Worm (Caenorhabditis elegans): ENCODE measurements around the gene elc-1.

Gene elc-1

DNA sequence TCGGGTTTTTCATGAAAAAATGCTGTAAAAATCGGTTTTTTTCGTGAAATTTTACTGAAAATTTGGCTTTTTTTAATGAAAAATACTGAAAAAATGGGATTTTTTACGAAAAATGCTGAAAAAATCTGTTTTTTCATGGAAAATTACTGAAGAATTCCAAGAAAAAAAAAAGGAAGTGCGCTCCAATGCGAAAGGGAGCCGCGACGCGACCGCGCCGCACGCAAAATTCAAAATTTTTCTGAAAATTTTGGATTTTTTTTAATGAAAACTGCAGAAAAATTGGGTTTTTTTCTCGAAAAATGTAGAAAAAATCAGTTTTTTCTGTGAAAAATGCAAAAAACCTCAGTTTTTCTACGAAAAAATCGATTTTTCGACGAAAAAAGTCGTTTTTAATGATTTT is 419 bp downstream of the elc-1 start:
- TF ChIP-seq ceh-63 (GFP tag; optimal IDR thresholded peaks at IDR 0.05) (no peak), nhr-19 (GFP tag; conservative IDR thresholded peaks at IDR 0.05) (no peak), fos-1 (tag; optimal IDR thresholded peaks at IDR 0.05) (no peak), lin-15B (tag; optimal IDR thresholded peaks at IDR 0.05) (no peak), egl-13 (tag; optimal IDR thresholded peaks at IDR 0.05) (no peak), nhr-47 (tag; optimal IDR thresholded peaks at IDR 0.05) (no peak), zag-1 (tag; optimal IDR thresholded peaks at IDR 0.05) (no peak), nhr-76 (tag; optimal IDR thresholded peaks at IDR 0.05) (no peak), aha-1 (tag; optimal IDR thresholded peaks at IDR 0.05) (no peak), C16A3.4 (tag; optimal IDR thresholded peaks at IDR 0.05) (no peak), lsy-2 (tag; optimal IDR thresholded peaks at IDR 0.05) (no peak), elt-3 (tag; optimal IDR thresholded peaks at IDR 0.05) (no peak), sox-4 (tag; optimal IDR thresholded peaks at IDR 0.05) (no peak), nhr-11 (tag; optimal IDR thresholded peaks at IDR 0.05) (no peak), hpl-2 (GFP tag; optimal IDR thresholded peaks at IDR 0.05) (no peak), unc-86 (tag; optimal IDR thresholded peaks at IDR 0.05) (no peak), nhr-237 (tag; optimal IDR thresholded peaks at IDR 0.05) (no peak)

DNA sequence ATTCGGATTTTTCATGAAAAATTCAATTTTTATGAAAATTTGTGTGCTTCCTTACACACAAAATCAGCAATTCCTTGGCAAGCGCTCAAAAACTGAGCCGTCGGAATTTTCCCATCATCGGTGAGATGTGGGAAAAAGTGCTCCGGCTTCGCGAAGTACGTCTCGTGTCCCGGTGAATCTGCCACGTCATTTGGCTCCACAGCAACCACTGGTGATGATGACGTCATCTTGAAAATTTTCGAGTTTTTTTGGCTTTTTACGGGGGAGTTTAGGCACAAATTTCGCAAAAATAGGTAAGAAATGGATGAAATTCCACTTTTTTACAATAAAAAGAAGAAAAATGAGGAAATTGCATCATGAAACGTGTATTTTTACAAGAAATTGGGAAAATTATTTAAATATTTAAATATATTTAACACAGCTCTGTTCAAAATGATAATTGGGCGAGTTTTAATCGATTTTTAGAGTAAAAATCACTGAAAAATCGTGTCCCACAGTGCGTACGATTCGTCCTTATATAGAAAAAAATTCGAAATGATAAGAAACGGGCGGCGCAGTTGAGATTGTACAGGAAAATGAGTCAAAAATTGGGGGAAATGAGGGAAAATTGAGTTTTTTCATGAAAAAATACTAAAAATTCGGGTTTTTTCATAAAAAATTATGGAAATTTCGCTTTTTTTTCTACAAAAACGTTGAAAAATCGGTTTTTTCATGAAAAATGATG is 2.9 kb downstream of the elc-1 start, which contains the start of gene Y82E9BR.14:
Y82E9BR.14 (minus strand) TSS at position 227 of the 724 bp plus-strand sequence.
- TF ChIP-seq ceh-88 (GFP tag; IDR thresholded peaks at IDR 0.05) (no peak), efl-1 (optimal IDR thresholded peaks at IDR 0.05) (no peak), efl-1 (GFP tag; optimal IDR thresholded peaks at IDR 0.05 in 1 of 2) (no peak), fos-1 (tag; optimal IDR thresholded peaks at IDR 0.05) (no peak)

DNA sequence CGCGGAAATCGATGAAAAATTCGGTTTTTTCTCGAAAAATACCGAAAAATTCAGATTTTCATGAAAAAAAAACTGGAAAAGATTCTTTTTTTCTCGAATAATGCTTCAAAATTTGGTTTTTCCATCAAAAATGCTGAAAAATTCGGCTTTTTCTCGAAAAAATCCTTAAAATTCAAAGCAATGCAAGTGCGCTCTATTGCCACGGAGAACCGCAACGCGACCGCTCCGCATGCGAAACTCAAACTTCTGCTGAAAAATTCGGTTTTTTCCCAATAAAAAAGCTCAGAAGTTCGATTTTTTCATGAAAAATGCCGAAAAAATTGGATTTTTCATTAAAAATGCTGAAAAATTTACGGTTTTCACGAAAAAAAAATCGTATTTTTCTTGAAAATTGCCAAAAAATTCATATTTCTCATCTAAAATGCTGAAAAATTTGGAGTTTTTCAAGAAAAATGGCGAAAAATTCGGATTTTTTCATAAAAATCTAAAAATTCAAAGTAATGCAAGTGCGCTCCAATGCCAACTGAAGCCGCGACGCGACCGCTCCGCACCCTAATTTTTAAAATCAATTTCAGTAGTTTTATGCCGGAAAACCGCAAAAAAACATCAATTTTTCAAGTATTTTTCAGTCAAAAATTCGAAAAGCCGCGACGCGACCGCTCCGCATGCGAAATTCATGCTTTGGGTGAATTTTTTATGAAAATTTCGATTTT is 3.7 kb downstream of the elc-1 start:
- TF ChIP-seq blmp-1 (tag; optimal IDR thresholded peaks at IDR 0.05) (no peak), aly-2 (tag; optimal IDR thresholded peaks at IDR 0.05) (no peak), unc-30 (tag; optimal IDR thresholded peaks at IDR 0.05) (no peak), nhr-90 (tag; optimal IDR thresholded peaks at IDR 0.05; ENCODE audit: poor library complexity) (no peak), nhr-19 (GFP tag; conservative IDR thresholded peaks at IDR 0.05) (no peak), nhr-76 (tag; optimal IDR thresholded peaks at IDR 0.05) (no peak), ceh-8 (GFP tag; optimal IDR thresholded peaks at IDR 0.05) (no peak), pax-3 (tag; optimal IDR thresholded peaks at IDR 0.05) (no peak), nhr-85 (tag) (no peak)

DNA sequence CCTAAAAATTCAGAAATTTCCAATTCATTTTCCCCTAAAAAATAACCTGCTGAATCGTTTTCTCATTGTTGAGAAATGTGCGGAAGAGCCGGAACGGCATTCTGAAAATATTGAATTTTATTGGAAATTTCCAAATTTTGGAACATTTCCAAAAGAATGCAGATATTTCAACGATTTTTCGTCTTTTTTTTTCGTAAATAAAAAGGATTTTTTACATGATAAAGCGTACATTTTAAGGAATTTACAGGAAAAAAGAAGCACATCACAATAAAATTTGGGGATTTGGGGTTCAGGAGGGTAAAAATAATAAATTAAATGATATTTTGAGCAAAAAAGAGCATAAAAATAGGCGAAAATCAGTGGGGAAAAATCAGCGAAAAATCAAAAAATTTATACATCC is 7.9 kb downstream of the elc-1 start, which contains the start of gene Y82E9BR.22:
Y82E9BR.22 (minus strand) TSS at position 101 of the 400 bp plus-strand sequence.
- TF ChIP-seq C04F5.9 (tag; optimal IDR thresholded peaks at IDR 0.05) (no peak), efl-3 (GFP tag; optimal IDR thresholded peaks at IDR 0.05) (no peak), lir-3 (tag; optimal IDR thresholded peaks at IDR 0.05; ENCODE audit: poor library complexity) (no peak), tbx-2 (tag; optimal IDR thresholded peaks at IDR 0.05) (no peak), nhr-76 (tag; optimal IDR thresholded peaks at IDR 0.05) (no peak), nhr-28 (tag; optimal IDR thresholded peaks at IDR 0.05) (no peak), nhr-237 (tag; optimal IDR thresholded peaks at IDR 0.05) (no peak), jun-1 (tag; optimal IDR thresholded peaks at IDR 0.05) (no peak), egl-27 (tag; optimal IDR thresholded peaks at IDR 0.05) (no peak), grh-1 (GFP tag; IDR thresholded peaks at IDR 0.05) (no peak), xbp-1 (tag; optimal IDR thresholded peaks at IDR 0.05) (no peak)

Data from whole organism, L1 larva.